Worm (Caenorhabditis elegans) whole organism, mixed stage, embryonic: ENCODE measurements around the gene T27E7.3.

ENCODE experiments used
- M03D4.4 ChIP-seq: sonication (generic microtip); optimal IDR thresholded peaks from 2 replicates; lab custom pipeline; 2017; ENCODE audit warnings: mild to moderate bottlenecking, missing genetic modification characterization, missing compliant biosample characterization
- blmp-1 ChIP-seq: fragments of 150-350 bp; optimal IDR thresholded peaks from 2 replicates; lab custom pipeline; 2014; ENCODE audit warnings: missing biosample characterization, missing genetic modification characterization
- ceh-39 ChIP-seq: fragments of 150-350 bp; optimal IDR thresholded peaks from 2 replicates; lab custom pipeline; 2014; ENCODE audit warnings: missing biosample characterization, missing genetic modification characterization
- ceh-43 ChIP-seq: fragments of 200-800 bp; sonication (Bioruptor generic); optimal IDR thresholded peaks from 2 replicates; lab custom pipeline; 2018; ENCODE audit warnings: mild to moderate bottlenecking, missing genetic modification characterization, moderate library complexity, missing compliant biosample characterization
- ceh-83 ChIP-seq: fragments of 200-800 bp; sonication (Bioruptor generic); optimal IDR thresholded peaks from 2 replicates; lab custom pipeline; 2018; ENCODE audit warnings: mild to moderate bottlenecking, missing genetic modification characterization, missing compliant biosample characterization
- ces-1 ChIP-seq: fragments of 150-350 bp; optimal IDR thresholded peaks from 2 replicates; lab custom pipeline; 2014; ENCODE audit warnings: missing biosample characterization, missing genetic modification reagents, missing genetic modification characterization
- cnd-1 ChIP-seq: fragments of 200-800 bp; sonication (Bioruptor generic); optimal IDR thresholded peaks from 2 replicates; lab custom pipeline; 2018; ENCODE audit warnings: mild to moderate bottlenecking, missing genetic modification characterization, missing compliant biosample characterization
- drap-1 ChIP-seq: fragments of 200-800 bp; sonication (Bioruptor generic); optimal IDR thresholded peaks from 3 replicates; lab custom pipeline; 2018; ENCODE audit warnings: mild to moderate bottlenecking, missing genetic modification characterization, missing compliant biosample characterization
- elt-1 ChIP-seq: sonication (generic microtip); optimal IDR thresholded peaks from 2 replicates; lab custom pipeline; 2017; ENCODE audit warnings: missing genetic modification characterization, mild to moderate bottlenecking, missing compliant biosample characterization, antibody characterized with exemption, moderate library complexity, borderline replicate concordance; ENCODE audit not compliant: insufficient read depth
- elt-3 ChIP-seq: fragments of 150-350 bp; optimal IDR thresholded peaks from 2 replicates; lab custom pipeline; 2014; ENCODE audit warnings: missing biosample characterization, missing genetic modification characterization
- flh-1 ChIP-seq: fragments of 200-800 bp; sonication (Bioruptor generic); optimal IDR thresholded peaks from 2 replicates; lab custom pipeline; 2018; ENCODE audit warnings: mild to moderate bottlenecking, missing genetic modification characterization, moderate library complexity, missing compliant biosample characterization
- ham-2 ChIP-seq: fragments of 200-800 bp; sonication (Bioruptor generic); optimal IDR thresholded peaks from 2 replicates; lab custom pipeline; 2018; ENCODE audit warnings: mild to moderate bottlenecking, missing genetic modification characterization, missing compliant biosample characterization
- hlh-1 ChIP-seq: fragments of 150-350 bp; optimal IDR thresholded peaks from 2 replicates; lab custom pipeline; 2014; ENCODE audit warnings: missing biosample characterization, missing genetic modification reagents, missing genetic modification characterization
- lin-13 ChIP-seq: fragments of 150-350 bp; optimal IDR thresholded peaks from 2 replicates; lab custom pipeline; 2014; ENCODE audit warnings: missing biosample characterization, missing genetic modification characterization
- lin-32 ChIP-seq: fragments of 200-800 bp; sonication (Bioruptor generic); optimal IDR thresholded peaks from 2 replicates; lab custom pipeline; 2018; ENCODE audit warnings: mild to moderate bottlenecking, missing genetic modification characterization, missing compliant biosample characterization
- lsy-2 ChIP-seq: fragments of 150-350 bp; optimal IDR thresholded peaks from 2 replicates; lab custom pipeline; 2014; ENCODE audit warnings: missing biosample characterization, missing genetic modification characterization
- mab-5 ChIP-seq: fragments of 150-350 bp; optimal IDR thresholded peaks from 2 replicates; lab custom pipeline; 2014; ENCODE audit warnings: missing biosample characterization, missing genetic modification characterization
- mep-1 ChIP-seq: fragments of 150-350 bp; optimal IDR thresholded peaks from 2 replicates; lab custom pipeline; 2017; ENCODE audit warnings: missing biosample characterization, missing genetic modification reagents, missing genetic modification characterization, inconsistent platforms
- nhr-12 ChIP-seq: fragments of 150-350 bp; optimal IDR thresholded peaks from 2 replicates; lab custom pipeline; 2014; ENCODE audit warnings: missing biosample characterization, missing genetic modification characterization
- nhr-2 ChIP-seq: fragments of 150-350 bp; optimal IDR thresholded peaks from 2 replicates; lab custom pipeline; 2014; ENCODE audit warnings: missing biosample characterization, missing genetic modification characterization
- nhr-237 ChIP-seq: fragments of 150-350 bp; optimal IDR thresholded peaks from 2 replicates; lab custom pipeline; 2014; ENCODE audit warnings: missing biosample characterization, missing genetic modification characterization
- nhr-28 ChIP-seq: fragments of 150-350 bp; optimal IDR thresholded peaks from 2 replicates; lab custom pipeline; 2014; ENCODE audit warnings: missing biosample characterization, missing genetic modification characterization
- pha-4 ChIP-seq: fragments of 150-350 bp; optimal IDR thresholded peaks from 2 replicates; lab custom pipeline; 2018; ENCODE audit warnings: missing biosample characterization, missing genetic modification reagents, missing genetic modification characterization
- sem-2 ChIP-seq: fragments of 200-800 bp; sonication (Bioruptor generic); optimal IDR thresholded peaks from 2 replicates; lab custom pipeline; 2018; ENCODE audit warnings: mild to moderate bottlenecking, missing genetic modification characterization, missing compliant biosample characterization
- snpc-4 ChIP-seq: fragments of 150-350 bp; optimal IDR thresholded peaks from 2 replicates; lab custom pipeline; 2014; ENCODE audit warnings: missing biosample characterization, missing genetic modification characterization
- sptf-1 ChIP-seq: sonication (generic microtip); optimal IDR thresholded peaks from 2 replicates; lab custom pipeline; 2017; ENCODE audit warnings: mild to moderate bottlenecking, missing genetic modification characterization, moderate library complexity, missing compliant biosample characterization
- tbx-8 ChIP-seq: fragments of 200-800 bp; sonication (Bioruptor generic); optimal IDR thresholded peaks from 2 replicates; lab custom pipeline; 2018; ENCODE audit warnings: mild to moderate bottlenecking, missing genetic modification characterization, moderate library complexity, missing compliant biosample characterization
- unc-120 ChIP-seq: sonication (generic microtip); optimal IDR thresholded peaks from 2 replicates; lab custom pipeline; 2017; ENCODE audit warnings: missing genetic modification characterization, missing compliant biosample characterization; ENCODE audit not compliant: poor library complexity, severe bottlenecking
- unc-62 ChIP-seq: fragments of 150-350 bp; optimal IDR thresholded peaks from 2 replicates; lab custom pipeline; 2014; ENCODE audit warnings: missing biosample characterization, missing genetic modification reagents, missing genetic modification characterization
- zip-8 ChIP-seq: fragments of 150-350 bp; optimal IDR thresholded peaks from 2 replicates; lab custom pipeline; 2014; ENCODE audit warnings: missing biosample characterization, missing genetic modification characterization
- ztf-11 ChIP-seq: fragments of 150-350 bp; optimal IDR thresholded peaks from 2 replicates; lab custom pipeline; 2014; ENCODE audit warnings: missing biosample characterization, missing genetic modification characterization

Gene T27E7.3

DNA sequence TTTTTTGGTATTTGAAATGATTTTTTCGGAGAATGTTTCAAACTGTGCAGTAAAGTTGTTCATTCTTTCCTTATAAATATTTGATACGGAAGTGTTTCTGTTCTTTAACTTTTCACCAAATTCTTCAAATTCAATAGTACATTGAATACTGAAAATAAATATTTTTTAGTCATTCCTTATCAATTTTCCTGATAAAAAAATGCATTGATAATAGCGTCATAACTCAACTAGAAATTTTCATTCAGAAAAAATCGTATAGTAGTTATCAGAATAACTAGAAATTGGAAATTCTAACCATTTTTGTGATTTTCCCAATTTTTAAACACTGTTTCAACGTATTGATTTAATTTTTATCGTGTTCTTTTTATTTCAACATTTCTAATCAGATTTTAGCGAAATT, 30.4 kb downstream of the T27E7.3 start:
- no peak for TF ChIP-seq ceh-83 (GFP tag; lab: Kevin White, UChicago)
- no peak for TF ChIP-seq blmp-1 (tag; lab: Kevin White, UChicago)
- no peak for TF ChIP-seq mab-5 (tag; lab: Kevin White, UChicago)
- TF ChIP-seq zip-8, result no peak
- TF ChIP-seq sem-2 (GFP tag; lab: Kevin White, UChicago), result no peak
- no peak for TF ChIP-seq nhr-28 (tag; lab: Kevin White, UChicago)
- TF ChIP-seq lsy-2 (tag; lab: Kevin White, UChicago), result no peak
- no peak for TF ChIP-seq pha-4 (tag; lab: Kevin White, UChicago)
- TF ChIP-seq hlh-1 (tag; lab: Kevin White, UChicago), result no peak
- TF ChIP-seq ces-1 (GFP tag; lab: Kevin White, UChicago), result no peak
- no peak for TF ChIP-seq lin-32 (GFP tag; lab: Kevin White, UChicago)
- TF ChIP-seq nhr-12 (tag; lab: Kevin White, UChicago), result no peak
- TF ChIP-seq tbx-8, result no peak

DNA sequence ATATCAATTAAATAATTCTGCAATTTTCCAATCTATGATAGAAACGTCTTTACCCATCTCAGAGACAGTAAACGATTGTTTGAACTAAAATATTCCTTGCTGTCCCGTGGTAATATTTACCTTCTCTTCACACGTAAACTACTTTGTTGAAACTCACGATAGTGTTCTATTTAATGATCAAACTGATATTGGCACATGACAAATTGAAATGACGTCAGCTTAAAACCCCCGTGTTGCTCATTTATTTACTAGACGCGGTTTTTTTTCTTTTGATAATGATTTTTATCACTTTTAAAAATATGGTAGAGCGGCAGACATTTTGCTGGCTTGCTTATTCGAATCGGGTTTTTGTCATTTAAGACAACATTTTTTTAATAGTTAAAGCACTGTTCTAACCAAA, 32.9 kb downstream of the T27E7.3 start:
- no peak for TF ChIP-seq flh-1
- TF ChIP-seq hlh-1 (tag; lab: Kevin White, UChicago), result no peak
- TF ChIP-seq snpc-4 (tag; lab: Kevin White, UChicago), result no peak
- TF ChIP-seq tbx-8, result no peak
- TF ChIP-seq drap-1 (GFP tag; lab: Kevin White, UChicago), result no peak
- TF ChIP-seq ceh-43, result no peak
- TF ChIP-seq pha-4 (tag; lab: Kevin White, UChicago), result no peak
- no peak for TF ChIP-seq mep-1 (tag; lab: Kevin White, UChicago)
- no peak for TF ChIP-seq mab-5 (tag; lab: Kevin White, UChicago)
- no peak for TF ChIP-seq lin-13
- no peak for TF ChIP-seq M03D4.4 (tag; lab: Kevin White, UChicago)
- TF ChIP-seq ces-1 (GFP tag; lab: Kevin White, UChicago), result no peak
- no peak for TF ChIP-seq lsy-2 (tag; lab: Kevin White, UChicago)
- no peak for TF ChIP-seq nhr-2 (tag; lab: Kevin White, UChicago)
- TF ChIP-seq sptf-1 (tag; lab: Kevin White, UChicago), result no peak
- no peak for TF ChIP-seq ham-2 (GFP tag; lab: Kevin White, UChicago)
- no peak for TF ChIP-seq nhr-28 (tag; lab: Kevin White, UChicago)
- TF ChIP-seq cnd-1 (tag; lab: Kevin White, UChicago), result no peak

DNA sequence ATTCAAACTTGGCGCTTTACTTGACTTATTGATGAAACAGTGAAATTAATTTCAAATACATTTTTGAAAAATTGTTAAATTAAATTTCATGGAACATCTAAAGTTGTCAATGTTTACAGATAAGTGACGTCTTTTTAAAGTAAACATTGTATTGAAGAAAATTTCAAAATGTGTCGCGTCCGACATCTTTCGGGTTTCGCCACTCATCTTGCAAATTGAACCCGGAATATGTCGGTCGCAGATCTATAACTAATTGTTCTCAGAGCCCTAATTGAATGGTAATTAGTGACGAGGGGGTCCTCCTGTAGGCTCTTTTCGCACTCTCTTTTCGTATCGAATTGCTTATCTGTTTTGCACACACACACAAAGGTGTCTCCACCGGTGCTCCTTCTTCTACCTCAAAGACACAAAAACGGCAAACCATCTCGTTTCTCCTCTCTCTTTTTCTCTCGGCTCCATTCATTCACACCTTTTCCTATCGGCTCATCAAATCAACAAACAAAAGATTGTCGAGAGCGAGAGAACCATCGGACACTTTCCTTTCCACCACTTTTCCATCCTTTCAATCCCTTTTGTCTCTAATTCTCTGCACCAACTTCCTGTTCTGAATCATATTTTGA, 33.9 kb downstream of the T27E7.3 start:
- no peak for TF ChIP-seq sem-2 (GFP tag; lab: Kevin White, UChicago)
- no peak for TF ChIP-seq M03D4.4 (tag; lab: Kevin White, UChicago)
- TF ChIP-seq elt-1 (tag; lab: Kevin White, UChicago), result no peak

DNA sequence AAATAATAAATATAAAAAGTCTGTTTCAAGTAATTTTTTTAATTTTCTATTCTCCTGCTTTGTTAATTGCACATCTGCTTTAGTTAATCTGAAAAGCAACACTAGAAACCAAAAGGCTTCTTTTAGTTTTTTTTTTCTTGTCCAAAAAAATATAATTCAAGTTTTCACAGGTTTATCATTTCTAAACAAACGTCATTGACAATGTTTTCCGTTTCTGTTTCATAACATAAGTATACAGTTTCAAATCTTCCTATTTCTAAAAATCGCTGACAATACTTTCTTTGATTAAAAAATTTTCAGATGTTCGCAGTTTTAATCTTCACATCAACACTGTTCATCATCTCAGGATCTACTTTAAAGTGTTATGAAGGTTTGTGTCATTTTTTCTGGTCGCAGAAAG, 36.2 kb downstream of the T27E7.3 start, which contains the start of gene Y57G11B.2:
Gene Y57G11B.2, plus strand, starts transcription at position 301 of the 400 bp plus-strand sequence.
- TF ChIP-seq nhr-12 (tag; lab: Kevin White, UChicago), result no peak

DNA sequence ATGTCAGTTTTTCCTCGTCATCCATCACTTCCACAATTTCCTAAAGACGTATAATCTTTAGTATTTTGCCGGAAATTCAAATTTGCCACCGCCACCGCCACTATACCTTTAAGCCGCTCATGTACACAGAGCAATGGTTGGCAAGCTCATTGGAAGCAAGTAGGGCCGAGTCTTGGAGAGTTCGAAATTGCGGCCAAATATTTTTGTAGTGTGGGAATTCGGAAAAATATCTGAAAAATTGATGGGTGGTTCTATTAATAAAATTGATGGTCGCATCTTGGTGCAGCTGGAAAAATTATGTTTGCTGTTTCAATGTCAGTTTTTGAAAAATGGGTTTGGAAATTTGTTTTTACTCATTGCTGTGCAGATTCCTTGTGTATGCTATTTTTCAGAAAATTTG, 42.8 kb downstream of the T27E7.3 start:
- no peak for TF ChIP-seq lin-13
- no peak for TF ChIP-seq sptf-1 (tag; lab: Kevin White, UChicago)
- TF ChIP-seq elt-3 (tag; lab: Kevin White, UChicago), result no peak
- no peak for TF ChIP-seq unc-120 (tag; lab: Kevin White, UChicago)
- TF ChIP-seq ztf-11, result no peak
- no peak for TF ChIP-seq nhr-237 (tag; lab: Kevin White, UChicago)
- TF ChIP-seq lsy-2 (tag; lab: Kevin White, UChicago), result no peak
- no peak for TF ChIP-seq sem-2 (GFP tag; lab: Kevin White, UChicago)
- no peak for TF ChIP-seq drap-1 (GFP tag; lab: Kevin White, UChicago)

DNA sequence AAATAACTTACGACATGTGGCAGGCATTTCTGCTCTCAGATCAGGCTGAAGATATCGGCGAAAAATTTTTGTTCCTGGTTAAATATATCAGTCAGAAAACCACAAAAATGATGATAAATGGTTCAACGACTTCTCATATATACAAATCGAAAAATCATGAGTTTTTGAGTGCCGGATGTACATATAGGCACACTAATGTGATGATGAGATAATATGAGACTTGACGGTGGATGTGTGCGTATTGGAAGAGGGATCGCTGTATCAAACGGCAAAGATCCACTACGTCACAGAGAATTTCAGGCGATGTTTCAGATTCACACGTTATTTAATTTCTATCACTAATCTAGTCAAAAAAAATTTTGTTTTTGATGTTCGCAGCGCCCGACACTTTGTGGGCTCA, 43.8 kb downstream of the T27E7.3 start, which contains the start of gene glb-34:
Gene glb-34, minus strand, starts transcription at position 101 of the 400 bp plus-strand sequence.
- TF ChIP-seq nhr-28 (tag; lab: Kevin White, UChicago) (no peak), ceh-39 (tag; lab: Kevin White, UChicago) (no peak), elt-3 (tag; lab: Kevin White, UChicago) (no peak), unc-62 (GFP tag; lab: Kevin White, UChicago) (no peak), ceh-43 (no peak), ces-1 (GFP tag; lab: Kevin White, UChicago) (no peak), snpc-4 (tag; lab: Kevin White, UChicago) (no peak), tbx-8 (no peak), nhr-237 (tag; lab: Kevin White, UChicago) (no peak), nhr-2 (tag; lab: Kevin White, UChicago) (no peak)
